Worm (Caenorhabditis elegans): ENCODE data around the gene F41B4.2.
A peak's percentile ranks its signal among the peaks of the same experiment; 100 is the strongest.

The F41B4.2 gene

DNA sequence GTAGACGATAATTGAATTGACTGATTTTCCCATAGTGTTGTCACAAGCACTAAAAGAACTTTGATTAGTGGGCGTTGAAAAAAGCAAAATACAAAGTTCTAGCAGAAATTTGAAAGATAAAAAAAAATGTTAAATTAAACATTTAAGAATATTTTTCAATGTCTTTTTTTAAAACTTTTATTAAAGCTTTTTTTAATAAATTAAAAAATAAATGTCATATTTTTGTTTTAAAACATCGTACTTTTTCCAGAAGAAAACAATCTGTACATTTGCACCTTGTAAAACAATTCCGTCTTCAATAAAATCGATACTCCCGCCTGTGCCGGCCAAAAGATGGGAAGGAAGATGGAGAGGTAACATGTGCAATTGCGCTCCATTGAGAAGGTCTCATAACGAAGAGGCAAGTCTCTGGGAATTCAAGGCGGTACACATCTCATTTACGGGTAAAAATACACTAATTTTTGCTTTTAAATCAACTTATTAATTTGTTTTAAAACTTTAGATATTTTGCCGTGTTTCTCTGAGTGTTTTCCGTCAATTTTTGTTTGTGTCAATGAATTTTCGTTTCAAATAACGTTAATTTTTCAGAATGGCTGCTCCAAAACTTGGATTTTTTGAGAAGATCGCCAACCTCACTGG is 5.7 kb upstream of the F41B4.2 start, which contains the start of the genes glr-6 and asg-2 (continued):
- peak; percentile 38 for TF ChIP-seq mxl-3 (GFP tag; optimal IDR thresholded peaks at IDR 0.05)
- TF ChIP-seq F44E2.7 (GFP tag; IDR thresholded peaks at IDR 0.05): no peak
- peak; percentile 44 for TF ChIP-seq R02D3.7 (tag; optimal IDR thresholded peaks at IDR 0.05)
- no peak for TF ChIP-seq zfp-3 (GFP tag; conservative IDR thresholded peaks at IDR 0.05)
- peak; percentile 97 for TF ChIP-seq lin-38 (GFP tag; IDR thresholded peaks at IDR 0.05)
- TF ChIP-seq lin-1 (GFP tag; IDR thresholded peaks at IDR 0.05): no peak
- no peak for TF ChIP-seq nhr-41 (GFP tag; IDR thresholded peaks at IDR 0.05)
- TF ChIP-seq F49E8.2 (tag; optimal IDR thresholded peaks at IDR 0.05; ENCODE audit: borderline replicate concordance): no peak
- TF ChIP-seq egl-27 (tag; optimal IDR thresholded peaks at IDR 0.05): no peak
- TF ChIP-seq D1046.2 (GFP tag; IDR thresholded peaks at IDR 0.05): no peak
- TF ChIP-seq nhr-111 (GFP tag; optimal IDR thresholded peaks at IDR 0.05): no peak
- TF ChIP-seq lin-29 (GFP tag; IDR thresholded peaks at IDR 0.05): no peak
- no peak for TF ChIP-seq jun-1 (tag; optimal IDR thresholded peaks at IDR 0.05)
- peak; percentile 79 for TF ChIP-seq fkh-10 (GFP tag; optimal IDR thresholded peaks at IDR 0.05)
- TF ChIP-seq mes-2 (tag; optimal IDR thresholded peaks at IDR 0.05; ENCODE audit: poor library complexity, severe bottlenecking): peak; percentile 88
- peak; percentile 39 for TF ChIP-seq zfp-2 (tag; optimal IDR thresholded peaks at IDR 0.05)
- no peak for TF ChIP-seq Y105C5A.15 (GFP tag; IDR thresholded peaks at IDR 0.05)
- no peak for TF ChIP-seq ceh-62 (tag; optimal IDR thresholded peaks at IDR 0.05)
- peak; percentile 73 for TF ChIP-seq hmg-1.1 (GFP tag; IDR thresholded peaks at IDR 0.05)
- peak; percentile 57 for TF ChIP-seq T26A8.4 (GFP tag; IDR thresholded peaks at IDR 0.05)
- TF ChIP-seq F37D6.2 (tag; optimal IDR thresholded peaks at IDR 0.05): peak; percentile 0
- no peak for TF ChIP-seq hif-1 (tag; optimal IDR thresholded peaks at IDR 0.05)
- no peak for TF ChIP-seq ceh-44 (GFP tag; IDR thresholded peaks at IDR 0.05)
- TF ChIP-seq nhr-11 (tag; optimal IDR thresholded peaks at IDR 0.05): peak; percentile 86
- no peak for TF ChIP-seq daf-8 (GFP tag; IDR thresholded peaks at IDR 0.05)
- TF ChIP-seq fos-1 (tag; optimal IDR thresholded peaks at IDR 0.05): no peak
- TF ChIP-seq zip-2 (tag; optimal IDR thresholded peaks at IDR 0.05): no peak
- peak; percentile 74 for TF ChIP-seq nhr-6 (tag; optimal IDR thresholded peaks at IDR 0.05)
- TF ChIP-seq pqm-1 (tag; optimal IDR thresholded peaks at IDR 0.05): peak; percentile 70
- TF ChIP-seq mdl-1 (tag; optimal IDR thresholded peaks at IDR 0.05): peak in 1 of 2 experiments; percentile 35
- TF ChIP-seq hlh-30 (tag; optimal IDR thresholded peaks at IDR 0.05; ENCODE audit: insufficient read depth): peak; percentile 66
- no peak for TF ChIP-seq madf-9 (GFP tag; conservative IDR thresholded peaks at IDR 0.05)
- no peak for TF ChIP-seq ces-1 (GFP tag; optimal IDR thresholded peaks at IDR 0.05)
- TF ChIP-seq aha-1 (tag): peak; percentile 96
- TF ChIP-seq madf-5 (GFP tag; IDR thresholded peaks at IDR 0.05): no peak
- TF ChIP-seq cey-2 (tag; optimal IDR thresholded peaks at IDR 0.05; ENCODE audit: borderline replicate concordance, insufficient read depth): no peak
- TF ChIP-seq zip-11 (GFP tag; IDR thresholded peaks at IDR 0.05): no peak
- TF ChIP-seq arid-1 (GFP tag; conservative IDR thresholded peaks at IDR 0.05): 0 out of 2 replicates have a peak, but pooled peaks have one; percentile 37
- TF ChIP-seq ceh-32 (tag; optimal IDR thresholded peaks at IDR 0.05; ENCODE audit: poor library complexity): no peak
- TF ChIP-seq Y48G9A.11 (GFP tag; IDR thresholded peaks at IDR 0.05): no peak
- peak; percentile 22 for TF ChIP-seq nhr-48 (tag; optimal IDR thresholded peaks at IDR 0.05)
- no peak for TF ChIP-seq ztf-7 (tag; optimal IDR thresholded peaks at IDR 0.05)
- TF ChIP-seq spr-3 (GFP tag; optimal IDR thresholded peaks at IDR 0.05): no peak
- TF ChIP-seq ZK546.5 (tag; optimal IDR thresholded peaks at IDR 0.05): no peak
- TF ChIP-seq ctbp-1 (GFP tag; IDR thresholded peaks at IDR 0.05): 0 out of 2 replicates have a peak, but pooled peaks have one; percentile 39
- 0 out of 2 replicates have a peak, but pooled peaks have one; percentile 43 for TF ChIP-seq ceh-20 (GFP tag; IDR thresholded peaks at IDR 0.05)
- no peak for TF ChIP-seq dmd-9 (GFP tag; IDR thresholded peaks at IDR 0.05)
- no peak for TF ChIP-seq nhr-237 (tag; optimal IDR thresholded peaks at IDR 0.05)
- peak; percentile 22 for TF ChIP-seq duxl-1 (tag; optimal IDR thresholded peaks at IDR 0.05; ENCODE audit: poor library complexity)
- no peak for TF ChIP-seq daf-12 (tag; optimal IDR thresholded peaks at IDR 0.05)

Data from whole organism, L4 larva.